Worm (Caenorhabditis elegans): ENCODE results near the gene srd-11.

The srd-11 gene

DNA sequence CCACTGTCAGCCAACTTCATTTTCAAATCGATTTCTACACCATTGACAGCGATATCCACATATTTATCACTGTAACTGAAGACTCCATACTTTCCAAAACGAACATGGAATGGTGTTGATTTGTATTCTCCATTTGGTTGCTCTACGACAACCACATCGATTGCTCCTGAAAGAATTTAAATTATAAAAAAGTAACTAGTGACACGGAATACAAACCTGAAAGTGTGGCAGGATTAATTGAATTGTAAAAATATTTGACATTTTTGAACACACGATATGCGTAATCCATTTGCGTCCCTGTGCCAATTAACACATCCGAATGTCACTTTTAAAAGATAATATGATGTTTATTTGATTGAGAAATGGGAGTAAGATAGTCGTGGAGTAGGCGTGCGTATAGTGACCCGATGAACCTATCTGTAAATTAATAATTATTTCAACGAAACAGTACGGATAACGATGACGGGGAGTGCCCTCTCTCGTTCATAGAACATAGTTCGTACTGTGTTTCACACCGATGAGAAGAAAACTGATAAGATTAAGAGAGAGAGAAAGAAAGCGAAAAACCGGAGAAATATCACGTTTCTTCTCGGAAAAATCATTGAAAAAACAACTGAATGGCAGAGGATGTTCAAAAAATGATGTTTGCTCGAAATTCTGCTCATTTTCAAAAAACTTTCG, 34.2 kb upstream of the srd-11 start, which contains the start of gene lpin-1:
TSS of gene lpin-1 (minus strand) at position 417 of the 681 bp plus-strand sequence.
- TF ChIP-seq tbx-11 (GFP tag; IDR thresholded peaks at IDR 0.05), result no peak
- no peak for TF ChIP-seq F13C5.2 (tag; optimal IDR thresholded peaks at IDR 0.05)
- TF ChIP-seq pes-1 (GFP tag; IDR thresholded peaks at IDR 0.05), result no peak
- no peak for TF ChIP-seq B0310.2 (tag; optimal IDR thresholded peaks at IDR 0.05)
- TF ChIP-seq scrt-1 (GFP tag; IDR thresholded peaks at IDR 0.05), result no peak
- TF ChIP-seq ama-1 (optimal IDR thresholded peaks at IDR 0.05), result no peak
- TF ChIP-seq aly-1 (tag; optimal IDR thresholded peaks at IDR 0.05), result no peak
- TF ChIP-seq ceh-36 (tag; optimal IDR thresholded peaks at IDR 0.05), result no peak
- TF ChIP-seq tra-4 (tag; optimal IDR thresholded peaks at IDR 0.05), result no peak
- no peak for TF ChIP-seq sea-1 (GFP tag; conservative IDR thresholded peaks at IDR 0.05)
- TF ChIP-seq hmbx-1 (tag; optimal IDR thresholded peaks at IDR 0.05), result no peak
- no peak for TF ChIP-seq tbx-37 (GFP tag; conservative IDR thresholded peaks at IDR 0.05)
- no peak for TF ChIP-seq ets-7 (tag; optimal IDR thresholded peaks at IDR 0.05)
- no peak for TF ChIP-seq ceh-13 (GFP tag; optimal IDR thresholded peaks at IDR 0.05)
- no peak for TF ChIP-seq hmg-4 (GFP tag; optimal IDR thresholded peaks at IDR 0.05)
- TF ChIP-seq hnd-1 (tag; optimal IDR thresholded peaks at IDR 0.05), result no peak

DNA sequence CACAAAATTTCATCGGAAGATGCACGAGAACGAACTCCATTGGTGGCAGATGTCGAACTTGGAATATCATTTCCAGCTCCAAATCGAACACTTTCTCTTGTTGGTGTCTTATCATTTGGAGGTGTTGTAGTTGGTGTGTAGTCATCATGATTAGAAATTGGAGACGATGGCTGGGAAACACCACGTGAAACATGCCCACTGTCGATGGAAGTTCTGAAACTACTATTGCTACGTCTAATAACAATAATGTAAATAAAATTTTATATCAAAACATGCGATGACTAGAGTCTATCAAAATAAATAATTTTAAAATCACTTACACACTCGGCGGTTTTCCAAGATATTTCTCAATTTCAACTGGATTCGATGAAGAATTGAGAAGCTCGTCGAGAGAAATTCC, 32.7 kb upstream of the srd-11 start:
- no peak for TF ChIP-seq scrt-1 (GFP tag; IDR thresholded peaks at IDR 0.05)
- no peak for TF ChIP-seq sea-1 (GFP tag; conservative IDR thresholded peaks at IDR 0.05)
- TF ChIP-seq flt-1 (GFP tag; IDR thresholded peaks at IDR 0.05), result no peak
- TF ChIP-seq hnd-1 (tag; optimal IDR thresholded peaks at IDR 0.05), result no peak
- TF ChIP-seq ama-1 (optimal IDR thresholded peaks at IDR 0.05), result no peak
- TF ChIP-seq ceh-36 (tag; optimal IDR thresholded peaks at IDR 0.05), result no peak
- no peak for TF ChIP-seq ceh-13 (GFP tag; optimal IDR thresholded peaks at IDR 0.05)
- TF ChIP-seq F13C5.2 (tag; optimal IDR thresholded peaks at IDR 0.05), result no peak

DNA sequence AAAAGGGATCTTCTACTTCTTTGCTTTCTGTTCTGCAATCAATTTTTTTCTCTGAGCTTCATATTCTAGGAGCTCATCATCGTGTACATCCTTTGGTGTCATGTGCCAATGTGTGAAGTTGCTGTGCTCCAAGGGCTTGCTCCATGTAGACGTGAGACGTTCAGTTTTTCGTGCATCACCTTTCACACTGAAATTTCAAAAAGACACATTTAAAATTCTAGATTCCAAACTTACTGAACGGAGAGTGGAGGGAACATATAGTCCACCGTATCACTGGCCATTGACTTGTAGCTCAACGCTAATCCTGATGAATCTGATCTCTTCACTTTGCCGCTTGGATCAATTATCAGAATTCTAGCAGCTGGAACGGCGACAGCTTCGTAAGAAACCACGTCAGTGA, 31.1 kb upstream of the srd-11 start:
- TF ChIP-seq ets-7 (tag; optimal IDR thresholded peaks at IDR 0.05) (no peak), sea-1 (GFP tag; conservative IDR thresholded peaks at IDR 0.05) (no peak), tra-4 (tag; optimal IDR thresholded peaks at IDR 0.05) (no peak), scrt-1 (GFP tag; IDR thresholded peaks at IDR 0.05) (no peak), ama-1 (optimal IDR thresholded peaks at IDR 0.05) (no peak), B0310.2 (tag; optimal IDR thresholded peaks at IDR 0.05) (no peak), pes-1 (GFP tag; IDR thresholded peaks at IDR 0.05) (no peak), F13C5.2 (tag; optimal IDR thresholded peaks at IDR 0.05) (no peak), hmg-4 (GFP tag; optimal IDR thresholded peaks at IDR 0.05) (no peak), tbx-11 (GFP tag; IDR thresholded peaks at IDR 0.05) (no peak), flt-1 (GFP tag; IDR thresholded peaks at IDR 0.05) (no peak), aly-1 (tag; optimal IDR thresholded peaks at IDR 0.05) (no peak)

DNA sequence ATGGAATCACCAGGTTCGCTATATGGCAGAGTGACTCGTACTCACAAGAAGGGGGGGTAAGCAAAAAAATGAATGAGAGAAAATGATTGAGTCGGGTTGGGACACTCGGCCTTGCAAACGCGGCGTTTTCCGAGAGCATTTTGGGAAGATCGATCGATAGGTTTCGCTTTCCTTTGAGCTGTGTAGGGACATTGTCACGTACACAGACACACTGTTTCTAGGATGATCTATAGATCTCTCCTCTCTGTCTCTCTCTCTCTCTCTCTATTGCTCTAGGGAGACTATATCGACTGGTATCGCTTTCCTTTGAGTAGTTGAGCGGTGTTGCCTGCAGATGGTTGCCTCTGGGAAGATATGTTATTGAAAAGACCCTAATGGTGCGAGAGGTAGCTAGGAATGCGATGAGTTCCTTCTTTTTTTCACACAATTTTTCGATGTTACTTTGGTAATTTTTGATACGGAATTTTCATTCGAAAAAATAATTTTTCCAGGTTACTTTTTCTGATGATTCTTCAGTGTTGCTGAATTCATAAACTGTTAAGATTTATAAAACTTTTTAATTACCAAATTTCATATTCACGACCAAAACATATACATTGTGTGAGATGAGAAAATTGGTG, 30.2 kb upstream of the srd-11 start, which contains the start of gene H37A05.4:
TSS of gene H37A05.4 (minus strand) at position 51 of the 620 bp plus-strand sequence.
- TF ChIP-seq tbx-37 (GFP tag; conservative IDR thresholded peaks at IDR 0.05), result no peak
- no peak for TF ChIP-seq pes-1 (GFP tag; IDR thresholded peaks at IDR 0.05)
- TF ChIP-seq hmg-4 (GFP tag; optimal IDR thresholded peaks at IDR 0.05), result peak; percentile 2

DNA sequence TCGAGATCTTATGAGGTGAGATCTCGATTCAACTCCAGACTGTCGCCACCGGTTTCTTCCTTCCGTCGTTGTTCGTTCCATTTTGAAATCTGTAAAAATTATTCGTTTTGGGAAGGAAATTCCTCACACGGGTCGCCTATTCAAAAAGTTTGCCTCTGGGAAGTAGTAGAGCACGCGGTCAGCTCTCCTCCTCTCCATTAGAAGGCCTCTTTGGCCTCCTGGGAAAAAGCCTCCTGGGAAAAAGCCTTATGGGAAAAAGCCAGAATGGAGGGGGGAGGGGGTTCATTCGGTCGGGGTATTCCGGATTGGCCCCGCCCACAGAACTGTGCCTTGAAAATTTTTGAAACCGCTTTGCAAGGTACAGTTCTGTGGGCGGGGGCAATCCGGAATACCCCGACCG, 28.0 kb upstream of the srd-11 start:
- TF ChIP-seq hnd-1 (tag; optimal IDR thresholded peaks at IDR 0.05) (no peak), pes-1 (GFP tag; IDR thresholded peaks at IDR 0.05) (peak; percentile 44; the same call in 1 of the 2 replicates)

DNA sequence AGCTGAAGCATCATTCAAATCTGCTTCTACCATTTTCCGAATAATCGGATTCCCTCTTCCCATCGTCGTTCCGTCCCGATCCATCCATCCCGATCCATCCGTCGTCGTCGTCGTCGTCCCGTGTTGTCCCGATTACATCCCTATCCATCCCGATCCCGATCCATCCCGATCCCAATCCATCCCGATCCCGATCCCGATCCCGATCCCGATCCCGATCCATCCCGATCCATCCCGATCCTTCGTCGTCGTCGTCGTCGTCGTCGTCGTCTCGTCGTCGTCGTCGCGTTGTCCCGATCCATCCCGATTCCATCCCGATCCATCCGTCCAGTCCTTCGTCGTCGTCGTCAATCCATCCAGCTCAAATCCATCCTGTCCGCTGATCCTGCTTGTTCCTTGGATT, 27.5 kb upstream of the srd-11 start:
- TF ChIP-seq aly-1 (tag; optimal IDR thresholded peaks at IDR 0.05) (peak; percentile 14), tbx-37 (GFP tag; conservative IDR thresholded peaks at IDR 0.05) (no peak), ceh-13 (GFP tag; optimal IDR thresholded peaks at IDR 0.05) (no peak)

DNA sequence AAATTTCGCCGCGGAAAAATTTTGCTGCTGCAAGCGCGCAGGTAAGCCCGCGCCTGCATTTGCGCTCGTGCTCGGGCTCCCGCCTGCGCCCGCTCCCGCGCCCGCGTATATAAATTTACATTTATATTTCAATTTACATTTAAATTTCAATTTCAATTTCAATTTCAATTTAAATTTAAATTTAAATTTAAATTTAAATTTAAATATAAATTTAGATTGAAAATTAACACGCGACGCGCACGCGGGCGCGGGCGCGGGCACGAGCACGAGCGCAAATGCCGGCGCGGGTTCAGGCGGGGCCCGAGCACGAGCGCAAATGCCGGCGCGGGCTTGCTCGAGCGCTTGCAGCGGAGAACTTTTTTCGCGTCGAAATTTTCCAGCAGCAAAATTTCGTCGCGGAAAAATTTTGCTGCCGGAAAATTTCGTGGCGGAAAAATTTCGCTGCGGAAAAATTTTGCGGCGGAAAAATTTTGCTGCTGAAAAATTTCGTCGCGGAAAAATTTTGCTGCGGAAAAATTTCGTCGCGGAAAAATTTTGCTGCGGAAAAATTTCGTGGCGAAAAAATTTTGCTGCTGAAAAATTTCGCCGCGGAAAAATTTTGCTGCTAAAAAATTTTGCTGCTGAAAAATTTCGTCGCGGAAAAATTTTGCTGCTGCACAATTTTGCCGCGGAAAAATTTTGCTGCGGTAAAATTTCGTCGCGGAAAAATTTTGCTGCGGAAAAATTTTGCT, 26.4 kb upstream of the srd-11 start:
- peak; percentile 75 for TF ChIP-seq pes-1 (GFP tag; IDR thresholded peaks at IDR 0.05)
- no peak for TF ChIP-seq ceh-13 (GFP tag; optimal IDR thresholded peaks at IDR 0.05)
- 0 out of 2 replicates have a peak, but pooled peaks have one; percentile 62 for TF ChIP-seq scrt-1 (GFP tag; IDR thresholded peaks at IDR 0.05)
- no peak for TF ChIP-seq B0310.2 (tag; optimal IDR thresholded peaks at IDR 0.05)
- no peak for TF ChIP-seq ama-1 (optimal IDR thresholded peaks at IDR 0.05)
- TF ChIP-seq tbx-37 (GFP tag; conservative IDR thresholded peaks at IDR 0.05), result no peak
- TF ChIP-seq ceh-36 (tag; optimal IDR thresholded peaks at IDR 0.05), result no peak
- no peak for TF ChIP-seq hnd-1 (tag; optimal IDR thresholded peaks at IDR 0.05)
- TF ChIP-seq aly-1 (tag; optimal IDR thresholded peaks at IDR 0.05), result no peak
- no peak for TF ChIP-seq ets-7 (tag; optimal IDR thresholded peaks at IDR 0.05)
- no peak for TF ChIP-seq tra-4 (tag; optimal IDR thresholded peaks at IDR 0.05)
- TF ChIP-seq F13C5.2 (tag; optimal IDR thresholded peaks at IDR 0.05), result no peak
- peak; percentile 78 for TF ChIP-seq sea-1 (GFP tag; conservative IDR thresholded peaks at IDR 0.05)
- TF ChIP-seq hmbx-1 (tag; optimal IDR thresholded peaks at IDR 0.05), result no peak
- TF ChIP-seq flt-1 (GFP tag; IDR thresholded peaks at IDR 0.05), result peak; percentile 50; the same call in 1 of the 2 replicates
- TF ChIP-seq hmg-4 (GFP tag; optimal IDR thresholded peaks at IDR 0.05), result no peak
- peak; percentile 42; the same call in 1 of the 2 replicates for TF ChIP-seq tbx-11 (GFP tag; IDR thresholded peaks at IDR 0.05)

Data from whole organism, early embryonic.